Worm (Caenorhabditis elegans): Measurements from ENCODE around the gene tdo-2.

tdo-2 gene

ce11 chrIII:5871760-5872159 is 48.0 kb downstream of the tdo-2 start, which contains the start of the genes F01F1.11 and F01F1.3 (continued):
- TF ChIP-seq mef-2 (tag; optimal IDR thresholded peaks at IDR 0.05) (peak; percentile 13), ceh-88 (GFP tag; IDR thresholded peaks at IDR 0.05) (no peak), ztf-4 (tag; optimal IDR thresholded peaks at IDR 0.05) (no peak), nhr-11 (tag; optimal IDR thresholded peaks at IDR 0.05) (peak; percentile 43), lsy-2 (tag; optimal IDR thresholded peaks at IDR 0.05) (peak; percentile 84 to 88), Y116A8C.19 (tag; optimal IDR thresholded peaks at IDR 0.05; ENCODE audit: borderline replicate concordance) (peak; percentile 72), nhr-47 (tag; optimal IDR thresholded peaks at IDR 0.05) (peak; percentile 93), F16B12.6 (tag; optimal IDR thresholded peaks at IDR 0.05) (peak; percentile 48), sup-37 (GFP tag; optimal IDR thresholded peaks at IDR 0.05) (peak; percentile 12), lin-35 (GFP tag; optimal IDR thresholded peaks at IDR 0.05) (peak; percentile 97 to 98), isw-1 (GFP tag; IDR thresholded peaks at IDR 0.05) (peak; percentile 78), swsn-7 (tag; optimal IDR thresholded peaks at IDR 0.05) (peak; percentile 89), sox-4 (tag; optimal IDR thresholded peaks at IDR 0.05) (peak; percentile 92), nhr-28 (tag; optimal IDR thresholded peaks at IDR 0.05) (no peak), snu-23 (GFP tag; optimal IDR thresholded peaks at IDR 0.05) (peak; percentile 90), lin-13 (GFP tag; optimal IDR thresholded peaks at IDR 0.05) (peak; percentile 83), efl-1 (optimal IDR thresholded peaks at IDR 0.05) (peak; percentile 97 to 98), efl-1 (GFP tag; optimal IDR thresholded peaks at IDR 0.05 in 1 of 2) (peak; percentile 96 to 100), nhr-76 (tag; optimal IDR thresholded peaks at IDR 0.05) (no peak), mdl-1 (tag; optimal IDR thresholded peaks at IDR 0.05) (peak in 1 of 2 experiments; percentile 57), ceh-63 (GFP tag; optimal IDR thresholded peaks at IDR 0.05) (no peak), unc-30 (tag; optimal IDR thresholded peaks at IDR 0.05) (no peak), ceh-8 (GFP tag; optimal IDR thresholded peaks at IDR 0.05) (peak; percentile 84), mep-1 (tag; optimal IDR thresholded peaks at IDR 0.05) (peak; percentile 78), grh-1 (GFP tag; IDR thresholded peaks at IDR 0.05) (peak; percentile 62), fkh-10 (GFP tag; optimal IDR thresholded peaks at IDR 0.05) (no peak), nhr-12 (tag; optimal IDR thresholded peaks at IDR 0.05) (no peak), lin-15B (tag; optimal IDR thresholded peaks at IDR 0.05) (peak; percentile 19), nhr-84 (tag; optimal IDR thresholded peaks at IDR 0.05) (no peak), sptf-1 (tag; optimal IDR thresholded peaks at IDR 0.05) (no peak), fos-1 (tag; optimal IDR thresholded peaks at IDR 0.05) (peak; percentile 57), lin-39 (tag; optimal IDR thresholded peaks at IDR 0.05) (peak; percentile 31), hpl-2 (GFP tag; optimal IDR thresholded peaks at IDR 0.05) (no peak), pax-3 (tag; optimal IDR thresholded peaks at IDR 0.05) (peak; percentile 88), unc-130 (tag; optimal IDR thresholded peaks at IDR 0.05) (peak; percentile 74), skn-1 (tag; optimal IDR thresholded peaks at IDR 0.05) (peak; percentile 70), dpl-1 (GFP tag; optimal IDR thresholded peaks at IDR 0.05) (peak; percentile 95 to 97 (median 96)), aha-1 (tag; optimal IDR thresholded peaks at IDR 0.05) (no peak), pag-3 (tag; optimal IDR thresholded peaks at IDR 0.05; ENCODE audit: borderline replicate concordance, insufficient read depth) (no peak)

- TF ChIP-seq ceh-82 (tag; optimal IDR thresholded peaks at IDR 0.05) (no peak), lin-14 (GFP tag; optimal IDR thresholded peaks at IDR 0.05) (no peak), ceh-88 (GFP tag; IDR thresholded peaks at IDR 0.05) (no peak), mef-2 (tag; optimal IDR thresholded peaks at IDR 0.05) (no peak)
Measured at ce11 chrIII:5869429-5869828, 50.3 kb downstream of the tdo-2 start, which contains the start of gene F01F1.15. Gene F01F1.15, minus strand, starts transcription at chrIII:5869529.

- TF ChIP-seq unc-62 (GFP tag; optimal IDR thresholded peaks at IDR 0.05), result no peak
- no peak for TF ChIP-seq lir-3 (tag; optimal IDR thresholded peaks at IDR 0.05; ENCODE audit: poor library complexity)
- no peak for TF ChIP-seq hlh-17 (GFP tag; optimal IDR thresholded peaks at IDR 0.05; ENCODE audit: borderline replicate concordance)
- no peak for TF ChIP-seq aly-2 (tag; optimal IDR thresholded peaks at IDR 0.05)
Measured at ce11 chrIII:5868401-5868800, 51.4 kb downstream of the tdo-2 start, which contains the start of gene eng-1. Gene eng-1, minus strand, starts transcription at chrIII:5868501.

Data from whole organism, L1 larva.